Worm (Caenorhabditis elegans): ENCODE data around the gene spe-27.

ce11 chrIV:5860762-5861161 lies 5.0 kb downstream of the spe-27 start:
- TF ChIP-seq R02D3.7 (tag; optimal IDR thresholded peaks at IDR 0.05) (no peak), ztf-11 (tag; optimal IDR thresholded peaks at IDR 0.05) (no peak), skn-1 (tag; optimal IDR thresholded peaks at IDR 0.05) (no peak), elt-3 (tag; optimal IDR thresholded peaks at IDR 0.05) (no peak), nhr-237 (tag; optimal IDR thresholded peaks at IDR 0.05) (no peak), fos-1 (tag; optimal IDR thresholded peaks at IDR 0.05) (no peak), mab-5 (tag; optimal IDR thresholded peaks at IDR 0.05) (no peak), aly-2 (tag; optimal IDR thresholded peaks at IDR 0.05) (no peak), lin-11 (tag; optimal IDR thresholded peaks at IDR 0.05) (no peak), lin-13 (GFP tag; optimal IDR thresholded peaks at IDR 0.05) (no peak)
